Worm (Caenorhabditis elegans): Measurements from ENCODE around the gene cca-1.

Gene cca-1

ce11 chrX:7867307-7867706, 8.4 kb downstream of the cca-1 start:
- TF ChIP-seq C04F5.9 (tag; optimal IDR thresholded peaks at IDR 0.05) (no peak), lin-35 (GFP tag; optimal IDR thresholded peaks at IDR 0.05) (no peak), mdl-1 (tag; optimal IDR thresholded peaks at IDR 0.05) (no peak), ceh-88 (GFP tag; IDR thresholded peaks at IDR 0.05) (no peak), ceh-8 (GFP tag; optimal IDR thresholded peaks at IDR 0.05) (no peak), efl-1 (optimal IDR thresholded peaks at IDR 0.05) (no peak), efl-1 (GFP tag; optimal IDR thresholded peaks at IDR 0.05 in 1 of 2) (no peak), tlp-1 (tag; optimal IDR thresholded peaks at IDR 0.05) (no peak), F16B12.6 (tag; optimal IDR thresholded peaks at IDR 0.05) (no peak), tbx-2 (tag; optimal IDR thresholded peaks at IDR 0.05) (no peak), C34B4.2 (tag; optimal IDR thresholded peaks at IDR 0.05) (no peak), nhr-19 (GFP tag; conservative IDR thresholded peaks at IDR 0.05) (no peak), unc-62 (GFP tag; optimal IDR thresholded peaks at IDR 0.05) (no peak)

- TF ChIP-seq Y116A8C.19 (tag; optimal IDR thresholded peaks at IDR 0.05; ENCODE audit: borderline replicate concordance): no peak
- no peak for TF ChIP-seq efl-1 (optimal IDR thresholded peaks at IDR 0.05)
- peak in 1 of 2 experiments; percentile 39 for TF ChIP-seq efl-1 (GFP tag; optimal IDR thresholded peaks at IDR 0.05 in 1 of 2)
- TF ChIP-seq nhr-47 (tag; optimal IDR thresholded peaks at IDR 0.05): no peak
- TF ChIP-seq rnt-1 (tag; optimal IDR thresholded peaks at IDR 0.05): peak; percentile 49
- no peak for TF ChIP-seq aly-2 (tag; optimal IDR thresholded peaks at IDR 0.05)
- TF ChIP-seq lsy-2 (tag; optimal IDR thresholded peaks at IDR 0.05): no peak
- TF ChIP-seq lin-14 (GFP tag; optimal IDR thresholded peaks at IDR 0.05): peak; percentile 70
- peak; percentile 50 for TF ChIP-seq nhr-71 (tag; optimal IDR thresholded peaks at IDR 0.05)
- TF ChIP-seq dpl-1 (GFP tag; optimal IDR thresholded peaks at IDR 0.05): no peak
- 0 out of 2 replicates have a peak, but pooled peaks have one; percentile 23 for TF ChIP-seq nhr-19 (GFP tag; conservative IDR thresholded peaks at IDR 0.05)
Observed at ce11 chrX:7866493-7866892, 9.3 kb downstream of the cca-1 start.

DNA sequence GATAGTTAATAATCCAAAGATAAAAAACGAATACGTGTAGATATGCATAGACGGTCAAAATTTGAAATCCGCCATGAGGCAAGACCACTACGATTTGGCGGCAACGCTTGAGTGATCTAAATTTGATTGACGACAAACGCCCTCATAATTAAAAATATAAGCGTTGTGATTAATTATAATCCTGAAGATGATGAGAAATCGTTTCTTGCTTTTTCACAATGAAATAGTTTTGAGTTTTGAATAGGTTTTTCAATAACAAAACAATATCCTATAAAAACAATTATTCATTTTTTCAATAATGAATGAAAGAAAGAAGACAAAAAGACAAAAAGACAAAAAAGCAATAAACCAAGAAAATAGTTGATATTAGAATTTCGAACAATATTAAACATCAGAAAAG, 28.3 kb downstream of the cca-1 start, which contains the start of gene C54D2.6:
TSS of gene C54D2.6 (minus strand) at position 101 of the 400 bp plus-strand sequence.
- TF ChIP-seq alr-1 (tag; optimal IDR thresholded peaks at IDR 0.05; ENCODE audit: borderline replicate concordance) (no peak), nhr-237 (tag; optimal IDR thresholded peaks at IDR 0.05) (no peak), swsn-7 (tag; optimal IDR thresholded peaks at IDR 0.05) (no peak), nhr-19 (GFP tag; conservative IDR thresholded peaks at IDR 0.05) (no peak), C16A3.4 (tag; optimal IDR thresholded peaks at IDR 0.05) (no peak), irx-1 (tag; optimal IDR thresholded peaks at IDR 0.05) (no peak), fkh-8 (tag; optimal IDR thresholded peaks at IDR 0.05) (no peak)

DNA sequence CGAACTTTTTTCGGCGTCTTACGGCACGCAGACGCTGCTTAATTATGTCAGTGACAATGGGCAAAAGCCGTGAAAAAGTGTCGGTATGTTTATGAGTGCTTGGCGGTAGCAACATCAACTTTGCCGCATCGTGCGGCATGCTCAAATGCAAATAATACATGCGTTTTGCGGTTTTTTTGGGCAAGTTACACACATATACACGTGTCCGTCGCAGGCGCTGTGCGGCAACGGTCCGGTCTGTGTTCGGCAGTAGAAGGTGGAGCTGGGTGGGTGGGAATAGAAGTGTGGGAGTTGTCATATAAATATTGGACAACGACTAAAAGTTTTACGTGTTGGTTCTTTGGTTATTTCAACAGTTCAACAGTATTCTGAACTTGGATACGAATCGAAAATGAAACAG, 33.5 kb downstream of the cca-1 start, which contains the start of gene idpp-11:
TSS of gene idpp-11 (plus strand) at position 301 of the 400 bp plus-strand sequence.
- no peak for TF ChIP-seq elt-2 (tag; optimal IDR thresholded peaks at IDR 0.05)
- TF ChIP-seq jun-1 (tag; optimal IDR thresholded peaks at IDR 0.05): no peak
- TF ChIP-seq fkh-4 (tag; optimal IDR thresholded peaks at IDR 0.05; ENCODE audit: borderline replicate concordance): no peak
- TF ChIP-seq pax-3 (tag; optimal IDR thresholded peaks at IDR 0.05): no peak
- TF ChIP-seq ztf-11 (tag; optimal IDR thresholded peaks at IDR 0.05): no peak
- TF ChIP-seq mef-2 (tag; optimal IDR thresholded peaks at IDR 0.05): no peak

DNA sequence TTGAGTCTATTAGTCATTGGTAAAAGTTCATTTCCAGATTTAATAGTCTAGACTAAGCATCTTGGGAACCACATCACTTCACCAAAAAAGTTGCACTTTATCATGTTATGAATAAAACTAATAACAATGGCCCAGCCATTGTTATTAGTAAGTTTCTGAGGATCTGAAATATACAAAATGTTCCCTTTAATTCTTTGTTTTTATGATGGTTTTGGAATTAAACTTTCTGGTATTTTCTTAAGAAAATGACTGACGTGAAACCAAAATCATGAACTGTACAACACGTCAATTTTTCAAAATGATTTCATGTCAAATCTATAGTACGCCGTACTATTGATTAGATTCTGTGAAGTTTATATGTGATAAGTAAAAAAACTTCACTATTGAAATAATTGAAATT, 35.8 kb downstream of the cca-1 start:
- no peak for TF ChIP-seq fkh-8 (tag; optimal IDR thresholded peaks at IDR 0.05)
- no peak for TF ChIP-seq pag-3 (tag; optimal IDR thresholded peaks at IDR 0.05; ENCODE audit: borderline replicate concordance, insufficient read depth)
- no peak for TF ChIP-seq tbx-2 (tag; optimal IDR thresholded peaks at IDR 0.05)
- TF ChIP-seq lin-14 (GFP tag; optimal IDR thresholded peaks at IDR 0.05): no peak
- no peak for TF ChIP-seq lir-3 (tag; optimal IDR thresholded peaks at IDR 0.05; ENCODE audit: poor library complexity)
- no peak for TF ChIP-seq ces-1 (GFP tag; optimal IDR thresholded peaks at IDR 0.05)
- no peak for TF ChIP-seq zag-1 (tag; optimal IDR thresholded peaks at IDR 0.05)
- no peak for TF ChIP-seq alr-1 (tag; optimal IDR thresholded peaks at IDR 0.05; ENCODE audit: borderline replicate concordance)
- no peak for TF ChIP-seq C34B4.2 (tag; optimal IDR thresholded peaks at IDR 0.05)
- TF ChIP-seq ama-1 (optimal IDR thresholded peaks at IDR 0.05): no peak
- TF ChIP-seq sptf-1 (tag; optimal IDR thresholded peaks at IDR 0.05): no peak
- no peak for TF ChIP-seq ztf-11 (tag; optimal IDR thresholded peaks at IDR 0.05)
- no peak for TF ChIP-seq lsy-2 (tag; optimal IDR thresholded peaks at IDR 0.05)
- no peak for TF ChIP-seq irx-1 (tag; optimal IDR thresholded peaks at IDR 0.05)
- TF ChIP-seq tlp-1 (tag; optimal IDR thresholded peaks at IDR 0.05): no peak
- TF ChIP-seq nhr-20 (tag; optimal IDR thresholded peaks at IDR 0.05): no peak
- TF ChIP-seq elt-3 (tag; optimal IDR thresholded peaks at IDR 0.05): no peak

All from whole organism, L1 larva.